Worm (Caenorhabditis elegans) whole organism, L1 larva: Measurements from ENCODE around the gene fbxa-31.

ENCODE experiments used
- alr-1 ChIP-seq: fragments of 200-800 bp; sonication (Bioruptor generic); optimal IDR thresholded peaks from 2 replicates; lab custom pipeline; 2018; ENCODE audit warnings: borderline replicate concordance, mild to moderate bottlenecking, missing genetic modification characterization, missing compliant biosample characterization
- aly-2 ChIP-seq: fragments of 150-350 bp; optimal IDR thresholded peaks from 2 replicates; lab custom pipeline; 2014; ENCODE audit warnings: missing biosample characterization, missing genetic modification characterization
- ama-1 ChIP-seq: fragments of 150-350 bp; optimal IDR thresholded peaks from 2 replicates; lab custom pipeline; 2014
- ces-1 ChIP-seq: fragments of 150-350 bp; optimal IDR thresholded peaks from 2 replicates; lab custom pipeline; 2014; ENCODE audit warnings: missing biosample characterization, missing genetic modification reagents, missing genetic modification characterization
- hlh-4 ChIP-seq: sonication (generic microtip); optimal IDR thresholded peaks from 2 replicates; lab custom pipeline; 2016; ENCODE audit warnings: mild to moderate bottlenecking, missing genetic modification characterization, missing compliant biosample characterization
- lin-13 ChIP-seq: fragments of 150-350 bp; optimal IDR thresholded peaks from 2 replicates; lab custom pipeline; 2014; ENCODE audit warnings: missing biosample characterization, missing genetic modification reagents, missing genetic modification characterization
- nhr-11 ChIP-seq: fragments of 150-350 bp; optimal IDR thresholded peaks from 2 replicates; lab custom pipeline; 2014; ENCODE audit warnings: missing biosample characterization, missing genetic modification characterization
- nhr-28 ChIP-seq: fragments of 150-350 bp; optimal IDR thresholded peaks from 2 replicates; lab custom pipeline; 2014; ENCODE audit warnings: missing biosample characterization, missing genetic modification characterization
- nhr-76 ChIP-seq: sonication (generic microtip); optimal IDR thresholded peaks from 2 replicates; lab custom pipeline; 2017; ENCODE audit warnings: missing biosample characterization, missing genetic modification characterization
- unc-62 ChIP-seq: fragments of 150-350 bp; optimal IDR thresholded peaks from 2 replicates; lab custom pipeline; 2014; ENCODE audit warnings: missing biosample characterization, missing genetic modification reagents, missing genetic modification characterization

ce11 chrIII:1249111-1249583, 22.1 kb downstream of the fbxa-31 start, which contains the start of the genes fbxa-76 and fbxa-77:
- no peak for TF ChIP-seq nhr-76
- no peak for TF ChIP-seq ces-1 (GFP tag; lab: Kevin White, UChicago)
- TF ChIP-seq alr-1 (tag; lab: Kevin White, UChicago) = no peak
- no peak for TF ChIP-seq unc-62 (GFP tag; lab: Kevin White, UChicago)
- TF ChIP-seq aly-2 (tag; lab: Kevin White, UChicago) = no peak
- TF ChIP-seq lin-13 = no peak
- TF ChIP-seq ama-1 (lab: Kevin White, UChicago) = no peak
- no peak for TF ChIP-seq hlh-4 (tag; lab: Kevin White, UChicago)
- no peak for TF ChIP-seq nhr-11 (tag; lab: Kevin White, UChicago)
- no peak for TF ChIP-seq nhr-28 (tag; lab: Kevin White, UChicago)
